Worm (Caenorhabditis elegans) whole organism, young adult: ENCODE results near the gene C14F11.4.

ENCODE experiments used
- B0336.3 ChIP-seq: fragments of 200-800 bp; sonication (Bioruptor generic); IDR thresholded peaks from 2 replicates; pipeline ENCODE4 v1.3.6; 2022; ENCODE audit warnings: missing genetic modification characterization, missing compliant biosample characterization
- C06A6.2 ChIP-seq: fragments of 200-800 bp; sonication (Bioruptor generic); conservative IDR thresholded peaks from 2 replicates; pipeline ENCODE4 v1.3.6; 2022; ENCODE audit warnings: missing genetic modification characterization, missing compliant biosample characterization
- C17E4.6 ChIP-seq: fragments of 200-800 bp; sonication (Bioruptor generic); IDR thresholded peaks from 2 replicates; pipeline ENCODE4 v1.3.6; 2022; ENCODE audit warnings: missing genetic modification reagents, missing genetic modification characterization, missing compliant biosample characterization
- F22D6.2 ChIP-seq: sonication (generic microtip); optimal IDR thresholded peaks from 2 replicates; lab custom pipeline; 2016; ENCODE audit warnings: mild to moderate bottlenecking, missing genetic modification characterization, missing compliant biosample characterization
- F57C9.4 ChIP-seq: sonication (generic microtip); optimal IDR thresholded peaks from 2 replicates; lab custom pipeline; 2017; ENCODE audit warnings: mild to moderate bottlenecking, missing genetic modification characterization, missing compliant biosample characterization
- Y56A3A.18 ChIP-seq: fragments of 200-800 bp; sonication (Bioruptor generic); IDR thresholded peaks from 2 replicates; pipeline ENCODE4 v1.3.6; 2022; ENCODE audit warnings: missing genetic modification reagents, missing genetic modification characterization, missing compliant biosample characterization
- Y67H2A.10 ChIP-seq: fragments of 200-800 bp; sonication (Bioruptor generic); conservative IDR thresholded peaks from 2 replicates; pipeline ENCODE4 v1.3.6; 2022; ENCODE audit warnings: missing genetic modification reagents, missing genetic modification characterization, missing compliant biosample characterization
- ZK185.1 ChIP-seq: sonication (generic microtip); optimal IDR thresholded peaks from 2 replicates; lab custom pipeline; 2016; ENCODE audit warnings: mild to moderate bottlenecking, missing genetic modification characterization, missing compliant biosample characterization; ENCODE audit not compliant: poor library complexity, severe bottlenecking
- athp-1 ChIP-seq: sonication (generic microtip); optimal IDR thresholded peaks from 2 replicates; lab custom pipeline; 2017; ENCODE audit warnings: mild to moderate bottlenecking, missing genetic modification characterization, missing compliant biosample characterization
- attf-6 ChIP-seq: fragments of 200-800 bp; sonication (Bioruptor generic); IDR thresholded peaks from 2 replicates; pipeline ENCODE4 v1.3.6; 2022; ENCODE audit warnings: missing genetic modification reagents, missing genetic modification characterization, missing compliant biosample characterization
- ccch-3 ChIP-seq: fragments of 200-800 bp; sonication (Bioruptor generic); optimal IDR thresholded peaks from 2 replicates; lab custom pipeline; 2018; ENCODE audit warnings: mild to moderate bottlenecking, missing genetic modification characterization, missing compliant biosample characterization
- chd-7 ChIP-seq: sonication (generic microtip); optimal IDR thresholded peaks from 2 replicates; lab custom pipeline; 2016; ENCODE audit warnings: mild to moderate bottlenecking, missing genetic modification characterization, moderate library complexity, missing compliant biosample characterization
- dpl-1 ChIP-seq: fragments of 150-350 bp; optimal IDR thresholded peaks from 2 replicates; lab custom pipeline; 2014; ENCODE audit warnings: missing biosample characterization, missing genetic modification reagents, missing genetic modification characterization
- egl-18 ChIP-seq: fragments of 200-800 bp; sonication (Bioruptor generic); IDR thresholded peaks from 2 replicates; pipeline ENCODE4 v1.3.6; 2022; ENCODE audit warnings: missing genetic modification reagents, missing genetic modification characterization, missing compliant biosample characterization
- egrh-3 ChIP-seq: fragments of 200-800 bp; sonication (Bioruptor generic); IDR thresholded peaks from 2 replicates; pipeline ENCODE4 v1.3.6; 2022; ENCODE audit warnings: missing genetic modification reagents, missing genetic modification characterization, missing compliant biosample characterization
- ets-4 ChIP-seq: fragments of 200-800 bp; sonication (Bioruptor generic); optimal IDR thresholded peaks from 2 replicates; lab custom pipeline; 2018; ENCODE audit warnings: mild to moderate bottlenecking, missing genetic modification characterization, missing compliant biosample characterization
- hlh-26 ChIP-seq: fragments of 200-800 bp; sonication (Bioruptor generic); conservative IDR thresholded peaks from 2 replicates; pipeline ENCODE4 v1.3.6; 2022; ENCODE audit warnings: missing genetic modification reagents, missing genetic modification characterization, missing compliant biosample characterization
- hsf-1 ChIP-seq: fragments of 200-800 bp; sonication (Bioruptor generic); IDR thresholded peaks from 2 replicates; pipeline ENCODE4 v1.3.6; 2022; ENCODE audit warnings: missing genetic modification reagents, missing genetic modification characterization, missing compliant biosample characterization
- let-526 ChIP-seq: fragments of 200-800 bp; sonication (Bioruptor generic); IDR thresholded peaks from 2 replicates; pipeline ENCODE4 v1.3.6; 2022; ENCODE audit warnings: missing genetic modification reagents, missing genetic modification characterization, missing compliant biosample characterization
- let-607 ChIP-seq, 2 experiments: fragments of 200-800 bp in 1 of 2; sonication (Bioruptor generic) in 1 of 2; sonication (generic microtip) in 1 of 2; optimal IDR thresholded peaks; 2 replicates each; lab custom pipeline; 2016 to 2018; ENCODE audit warnings: mild to moderate bottlenecking in 2 of 2, missing compliant biosample characterization in 2 of 2, missing genetic modification characterization in 2 of 2, moderate library complexity in 2 of 2, missing genotype in 1 of 2
- lin-35 ChIP-seq, 3 experiments: fragments of 150-350 bp in 2 of 3; sonication (generic microtip) in 1 of 3; optimal IDR thresholded peaks; 2 replicates each; lab custom pipeline; 2014 to 2018; ENCODE audit warnings: missing biosample characterization in 3 of 3, missing genetic modification characterization in 3 of 3, missing genetic modification reagents in 3 of 3
- lin-54 ChIP-seq: fragments of 200-800 bp; sonication (Bioruptor generic); optimal IDR thresholded peaks from 2 replicates; lab custom pipeline; 2018; ENCODE audit warnings: mild to moderate bottlenecking, missing genetic modification characterization, missing compliant biosample characterization
- lsy-27 ChIP-seq: sonication (generic microtip); optimal IDR thresholded peaks from 2 replicates; lab custom pipeline; 2017; ENCODE audit warnings: missing genetic modification characterization, mild to moderate bottlenecking, missing compliant biosample characterization, antibody characterized with exemption, missing genotype, borderline replicate concordance; ENCODE audit not compliant: insufficient read depth
- mcd-1 ChIP-seq: fragments of 200-800 bp; sonication (Bioruptor generic); IDR thresholded peaks from 2 replicates; pipeline ENCODE4 v1.3.6; 2022; ENCODE audit warnings: missing genetic modification reagents, missing genetic modification characterization, missing compliant biosample characterization
- mel-28 ChIP-seq: sonication (generic microtip); optimal IDR thresholded peaks from 2 replicates; lab custom pipeline; 2016; ENCODE audit warnings: borderline replicate concordance, mild to moderate bottlenecking, missing genetic modification characterization, missing compliant biosample characterization
- mes-4 ChIP-seq: sonication (generic microtip); optimal IDR thresholded peaks from 2 replicates; lab custom pipeline; 2016; ENCODE audit warnings: missing genotype, missing genetic modification characterization, missing compliant biosample characterization
- mxl-1 ChIP-seq: sonication (generic microtip); optimal IDR thresholded peaks from 2 replicates; lab custom pipeline; 2016; ENCODE audit warnings: missing genetic modification characterization, missing compliant biosample characterization
- nhr-120 ChIP-seq: fragments of 200-800 bp; sonication (Bioruptor generic); IDR thresholded peaks from 2 replicates; pipeline ENCODE4 v1.3.6; 2022; ENCODE audit warnings: missing genetic modification characterization, missing compliant biosample characterization
- nhr-179 ChIP-seq: sonication (generic microtip); optimal IDR thresholded peaks from 2 replicates; lab custom pipeline; 2016; ENCODE audit warnings: mild to moderate bottlenecking, missing genetic modification characterization, missing compliant biosample characterization
- pbrm-1 ChIP-seq: fragments of 200-800 bp; sonication (Bioruptor generic); IDR thresholded peaks from 2 replicates; pipeline ENCODE4 v1.3.6; 2022; ENCODE audit warnings: missing genetic modification reagents, missing genetic modification characterization, missing compliant biosample characterization
- pha-4 ChIP-seq: fragments of 150-350 bp; sonication (generic microtip); optimal IDR thresholded peaks from 2 replicates; lab custom pipeline; 2014; ENCODE audit warnings: missing biosample characterization, missing genetic modification reagents, missing genetic modification characterization
- repo-1 ChIP-seq: sonication (generic microtip); optimal IDR thresholded peaks from 2 replicates; lab custom pipeline; 2017; ENCODE audit warnings: mild to moderate bottlenecking, missing genetic modification characterization, missing compliant biosample characterization
- rpc-1 ChIP-seq, 2 experiments: fragments of 150-350 bp in 1 of 2; sonication (generic microtip) in 1 of 2; optimal IDR thresholded peaks; 2 replicates each; lab custom pipeline; 2014 to 2018; ENCODE audit warnings: missing biosample characterization in 1 of 2, missing genetic modification characterization in 1 of 2, missing genetic modification reagents in 1 of 2, missing genotype in 1 of 2
- snpc-1.1 ChIP-seq: sonication (generic microtip); optimal IDR thresholded peaks from 2 replicates; lab custom pipeline; 2017; ENCODE audit warnings: missing genetic modification characterization, mild to moderate bottlenecking, missing compliant biosample characterization, antibody characterized with exemption, moderate library complexity, missing genotype, missing genetic modification reagents; ENCODE audit not compliant: insufficient read depth
- snpc-1.3 ChIP-seq: sonication (generic microtip); optimal IDR thresholded peaks from 2 replicates; lab custom pipeline; 2017; ENCODE audit warnings: missing genetic modification characterization, mild to moderate bottlenecking, missing compliant biosample characterization, antibody characterized with exemption, moderate library complexity, missing genotype, missing genetic modification reagents; ENCODE audit not compliant: insufficient read depth
- snpc-4 ChIP-seq, 5 experiments: fragments of 150-350 bp in 1 of 5; sonication (generic microtip) in 4 of 5; optimal IDR thresholded peaks; 2 replicates each; lab custom pipeline; 2014 to 2018; ENCODE audit warnings: missing genetic modification characterization in 5 of 5, missing biosample characterization in 3 of 5, antibody characterized with exemption in 2 of 5, mild to moderate bottlenecking in 2 of 5, missing compliant biosample characterization in 2 of 5, missing genotype in 2 of 5, moderate library complexity in 2 of 5, missing genetic modification reagents in 1 of 5
- sptf-2 ChIP-seq: fragments of 200-800 bp; sonication (Bioruptor generic); optimal IDR thresholded peaks from 2 replicates; lab custom pipeline; 2018; ENCODE audit warnings: mild to moderate bottlenecking, missing genetic modification characterization, missing compliant biosample characterization
- tbx-9 ChIP-seq: sonication (generic microtip); optimal IDR thresholded peaks from 2 replicates; lab custom pipeline; 2016; ENCODE audit warnings: borderline replicate concordance, missing genetic modification characterization, inconsistent platforms, missing compliant biosample characterization
- tlf-1 ChIP-seq: fragments of 200-800 bp; sonication (Bioruptor generic); optimal IDR thresholded peaks from 2 replicates; lab custom pipeline; 2018; ENCODE audit warnings: mild to moderate bottlenecking, missing genetic modification characterization, missing compliant biosample characterization
- unc-130 ChIP-seq: sonication (generic microtip); optimal IDR thresholded peaks from 2 replicates; lab custom pipeline; 2016; ENCODE audit warnings: missing genetic modification reagents, missing genetic modification characterization, missing compliant biosample characterization
- unc-62 ChIP-seq: fragments of 150-350 bp; optimal IDR thresholded peaks from 2 replicates; lab custom pipeline; 2014; ENCODE audit warnings: missing biosample characterization, missing genetic modification reagents, missing genetic modification characterization
- ztf-25 ChIP-seq: fragments of 200-800 bp; sonication (Bioruptor generic); IDR thresholded peaks from 2 replicates; pipeline ENCODE4 v1.3.6; 2022; ENCODE audit warnings: missing genetic modification reagents, missing genetic modification characterization, missing compliant biosample characterization
- ztf-28 ChIP-seq: fragments of 200-800 bp; sonication (Bioruptor generic); IDR thresholded peaks from 2 replicates; pipeline ENCODE4 v1.3.6; 2022; ENCODE audit warnings: missing genetic modification reagents, missing genetic modification characterization, missing compliant biosample characterization

Gene C14F11.4

ce11 chrX:6271718-6272117 is 38.9 kb upstream of the C14F11.4 start, which contains the start of gene lro-1 (continued):
- no peak for TF ChIP-seq sptf-2 (GFP tag; lab: Kevin White, UChicago)
- TF ChIP-seq tlf-1 (GFP tag; lab: Kevin White, UChicago), result peak; percentile 33
- no peak for TF ChIP-seq repo-1 (tag; lab: Kevin White, UChicago)
- no peak for TF ChIP-seq hsf-1 (GFP tag; lab: Robert Waterston, UW)
- TF ChIP-seq unc-62 (GFP tag; lab: Kevin White, UChicago), result peak; percentile 57

- no peak for TF ChIP-seq C17E4.6 (GFP tag; lab: Robert Waterston, UW)
- TF ChIP-seq ets-4, result no peak
- no peak for TF ChIP-seq lsy-27 (tag; lab: Kevin White, UChicago)
- no peak for TF ChIP-seq snpc-4 (GFP tag; optimal IDR thresholded peaks at IDR 0.05; lab: Kevin White, UChicago)
- no peak for TF ChIP-seq snpc-4 (tag; optimal IDR thresholded peaks at IDR 0.05; lab: Kevin White, UChicago)
- TF ChIP-seq mes-4, result no peak
- TF ChIP-seq ccch-3, result no peak
- no peak for TF ChIP-seq lin-54 (GFP tag; lab: Kevin White, UChicago)
- no peak for TF ChIP-seq rpc-1 (optimal IDR thresholded peaks at IDR 0.05; lab: Kevin White, UChicago)
- TF ChIP-seq rpc-1 (tag; optimal IDR thresholded peaks at IDR 0.05; lab: Kevin White, UChicago), result no peak
- TF ChIP-seq nhr-120 (GFP tag; lab: Robert Waterston, UW), result no peak
- no peak for TF ChIP-seq F22D6.2 (tag; lab: Kevin White, UChicago)
- no peak for TF ChIP-seq Y67H2A.10 (GFP tag; lab: Robert Waterston, UW)
- TF ChIP-seq ztf-28, result no peak
- no peak for TF ChIP-seq athp-1 (tag; lab: Kevin White, UChicago)
- TF ChIP-seq, all 124 proteins: peak for 0
These were observed 33.9 kb upstream of the C14F11.4 start, which contains the start of gene W05H9.2 for ce11 chrX:6266739-6267138. Gene W05H9.2 (plus strand): TSS chrX:6267039.

ce11 chrX:6263194-6263698 is 30.4 kb upstream of the C14F11.4 start, which contains the start of gene W05H9.4:
Gene W05H9.4 (plus strand): TSS chrX:6263648.
- TF ChIP-seq lin-35 (GFP tag; optimal IDR thresholded peaks at IDR 0.05; lab: Kevin White, UChicago) (no peak), ZK185.1 (peak; percentile 19), B0336.3 (GFP tag; lab: Robert Waterston, UW) (no peak), let-607 (tag; optimal IDR thresholded peaks at IDR 0.05; lab: Kevin White, UChicago) (no peak), nhr-179 (tag; lab: Kevin White, UChicago) (no peak), dpl-1 (GFP tag; lab: Kevin White, UChicago) (no peak), snpc-1.1 (tag; lab: Kevin White, UChicago) (no peak), snpc-1.3 (tag; lab: Kevin White, UChicago) (no peak), hsf-1 (GFP tag; lab: Robert Waterston, UW) (no peak), ztf-25 (GFP tag; lab: Robert Waterston, UW) (no peak), mel-28 (no peak), F57C9.4 (tag; lab: Kevin White, UChicago) (no peak), mes-4 (no peak), let-526 (no peak), egrh-3 (GFP tag; lab: Robert Waterston, UW) (no peak), unc-130 (GFP tag; lab: Kevin White, UChicago) (no peak), chd-7 (tag; lab: Kevin White, UChicago) (no peak), ccch-3 (no peak), mxl-1 (tag; lab: Kevin White, UChicago) (no peak), tbx-9 (tag; lab: Kevin White, UChicago) (no peak), mcd-1 (GFP tag; lab: Robert Waterston, UW) (no peak), athp-1 (tag; lab: Kevin White, UChicago) (no peak), pbrm-1 (GFP tag; lab: Robert Waterston, UW) (0 out of 2 replicates have a peak, but pooled peaks have one; percentile 19), pha-4 (tag; lab: Kevin White, UChicago) (no peak), C06A6.2 (GFP tag; lab: Robert Waterston, UW) (no peak), C17E4.6 (GFP tag; lab: Robert Waterston, UW) (0 out of 2 replicates have a peak, but pooled peaks have one; percentile 24), attf-6 (GFP tag; lab: Robert Waterston, UW) (no peak), egl-18 (GFP tag; lab: Robert Waterston, UW) (no peak), hlh-26 (GFP tag; lab: Robert Waterston, UW) (no peak), Y56A3A.18 (GFP tag; lab: Robert Waterston, UW) (no peak)
